Worm (Caenorhabditis elegans): ENCODE measurements around the gene egl-20.

ce11 chrIV:9803544-9803943, 11.8 kb downstream of the egl-20 start:
- no peak for TF ChIP-seq snpc-4 (tag; optimal IDR thresholded peaks at IDR 0.05)
- TF ChIP-seq bed-3 (GFP tag; optimal IDR thresholded peaks at IDR 0.05) = no peak

Measured in whole organism, mixed stage, embryonic.